Worm (Caenorhabditis elegans) whole organism, young adult: ENCODE results near the gene ZK813.5.

ENCODE experiments used
- B0019.2 ChIP-seq: fragments of 200-800 bp; sonication (Bioruptor generic); conservative IDR thresholded peaks from 2 replicates; pipeline ENCODE4 v1.3.6; 2022; ENCODE audit warnings: missing genetic modification reagents, missing genetic modification characterization, missing compliant biosample characterization
- B0035.1 ChIP-seq: sonication (generic microtip); optimal IDR thresholded peaks from 2 replicates; lab custom pipeline; 2016; ENCODE audit warnings: missing genetic modification characterization, mild to moderate bottlenecking, missing compliant biosample characterization, missing genotype, missing genetic modification reagents
- D2030.7 ChIP-seq: fragments of 200-800 bp; sonication (Bioruptor generic); IDR thresholded peaks from 2 replicates; pipeline ENCODE4 v1.3.6; 2022; ENCODE audit warnings: missing genetic modification reagents, missing genetic modification characterization, missing compliant biosample characterization
- F33H1.4 ChIP-seq: fragments of 200-800 bp; sonication (Bioruptor generic); IDR thresholded peaks from 2 replicates; pipeline ENCODE4 v1.3.6; 2022; ENCODE audit warnings: missing genetic modification reagents, missing genetic modification characterization, missing compliant biosample characterization
- F37B4.10 ChIP-seq: fragments of 200-800 bp; sonication (Bioruptor generic); IDR thresholded peaks from 2 replicates; pipeline ENCODE4 v1.3.6; 2022; ENCODE audit warnings: missing genetic modification characterization, missing compliant biosample characterization
- F52B5.7 ChIP-seq: sonication (generic microtip); optimal IDR thresholded peaks from 2 replicates; lab custom pipeline; 2016; ENCODE audit warnings: mild to moderate bottlenecking, missing genetic modification characterization, missing compliant biosample characterization
- F57A8.1 ChIP-seq: fragments of 200-800 bp; sonication (Bioruptor generic); optimal IDR thresholded peaks from 2 replicates; lab custom pipeline; 2018; ENCODE audit warnings: mild to moderate bottlenecking, missing genetic modification characterization, moderate library complexity, missing compliant biosample characterization
- K12H6.12 ChIP-seq: fragments of 200-800 bp; sonication (Bioruptor generic); optimal IDR thresholded peaks from 2 replicates; lab custom pipeline; 2018; ENCODE audit warnings: mild to moderate bottlenecking, missing genetic modification characterization, missing compliant biosample characterization
- Y67H2A.10 ChIP-seq: fragments of 200-800 bp; sonication (Bioruptor generic); conservative IDR thresholded peaks from 2 replicates; pipeline ENCODE4 v1.3.6; 2022; ENCODE audit warnings: missing genetic modification reagents, missing genetic modification characterization, missing compliant biosample characterization
- ZK185.1 ChIP-seq: sonication (generic microtip); optimal IDR thresholded peaks from 2 replicates; lab custom pipeline; 2016; ENCODE audit warnings: mild to moderate bottlenecking, missing genetic modification characterization, missing compliant biosample characterization; ENCODE audit not compliant: poor library complexity, severe bottlenecking
- akir-1 ChIP-seq: fragments of 200-800 bp; sonication (Bioruptor generic); optimal IDR thresholded peaks from 2 replicates; lab custom pipeline; 2018; ENCODE audit warnings: mild to moderate bottlenecking, missing genetic modification characterization, moderate library complexity, missing compliant biosample characterization
- ama-1 ChIP-seq, 3 experiments: fragments of 150-350 bp in 1 of 3; sonication (generic microtip) in 2 of 3; optimal IDR thresholded peaks; 2 replicates each; lab custom pipeline; 2014 to 2018; ENCODE audit warnings: missing biosample characterization in 2 of 3, missing genetic modification characterization in 2 of 3, missing genetic modification reagents in 2 of 3
- aptf-2 ChIP-seq: fragments of 200-800 bp; sonication (Bioruptor generic); conservative IDR thresholded peaks from 2 replicates; pipeline ENCODE4 v1.3.6; 2022; ENCODE audit warnings: missing genetic modification reagents, missing genetic modification characterization, missing compliant biosample characterization
- bed-2 ChIP-seq: fragments of 200-800 bp; sonication (Bioruptor generic); IDR thresholded peaks from 2 replicates; pipeline ENCODE4 v1.3.6; 2022; ENCODE audit warnings: missing genetic modification reagents, missing genetic modification characterization, missing compliant biosample characterization
- ceh-27 ChIP-seq: fragments of 200-800 bp; sonication (Bioruptor generic); optimal IDR thresholded peaks from 2 replicates; lab custom pipeline; 2018; ENCODE audit warnings: mild to moderate bottlenecking, missing genetic modification characterization, moderate library complexity, missing compliant biosample characterization
- dox-1 ChIP-seq: fragments of 200-800 bp; sonication (Bioruptor generic); IDR thresholded peaks from 2 replicates; pipeline ENCODE4 v1.3.6; 2022; ENCODE audit warnings: missing genetic modification reagents, missing genetic modification characterization, missing compliant biosample characterization
- egl-44 ChIP-seq: fragments of 200-800 bp; sonication (Bioruptor generic); IDR thresholded peaks from 2 replicates; pipeline ENCODE4 v1.3.6; 2022; ENCODE audit warnings: missing genetic modification reagents, missing genetic modification characterization, missing compliant biosample characterization
- egrh-3 ChIP-seq: fragments of 200-800 bp; sonication (Bioruptor generic); IDR thresholded peaks from 2 replicates; pipeline ENCODE4 v1.3.6; 2022; ENCODE audit warnings: missing genetic modification reagents, missing genetic modification characterization, missing compliant biosample characterization
- hlh-26 ChIP-seq: fragments of 200-800 bp; sonication (Bioruptor generic); conservative IDR thresholded peaks from 2 replicates; pipeline ENCODE4 v1.3.6; 2022; ENCODE audit warnings: missing genetic modification reagents, missing genetic modification characterization, missing compliant biosample characterization
- hsf-1 ChIP-seq: fragments of 200-800 bp; sonication (Bioruptor generic); IDR thresholded peaks from 2 replicates; pipeline ENCODE4 v1.3.6; 2022; ENCODE audit warnings: missing genetic modification reagents, missing genetic modification characterization, missing compliant biosample characterization
- lag-1 ChIP-seq: fragments of 200-800 bp; sonication (Bioruptor generic); IDR thresholded peaks from 2 replicates; pipeline ENCODE4 v1.3.6; 2022; ENCODE audit warnings: missing genetic modification reagents, missing genetic modification characterization, missing compliant biosample characterization
- lin-54 ChIP-seq: fragments of 200-800 bp; sonication (Bioruptor generic); optimal IDR thresholded peaks from 2 replicates; lab custom pipeline; 2018; ENCODE audit warnings: mild to moderate bottlenecking, missing genetic modification characterization, missing compliant biosample characterization
- lsl-1 ChIP-seq: fragments of 200-800 bp; sonication (Bioruptor generic); optimal IDR thresholded peaks from 2 replicates; lab custom pipeline; 2018; ENCODE audit warnings: mild to moderate bottlenecking, missing genetic modification characterization, moderate library complexity, missing compliant biosample characterization
- rec-8 ChIP-seq, 2 experiments: sonication (generic microtip); optimal IDR thresholded peaks; 2 replicates each; lab custom pipeline; 2016; ENCODE audit warnings: mild to moderate bottlenecking in 2 of 2, missing genetic modification characterization in 2 of 2, missing genetic modification reagents in 2 of 2, missing genotype in 2 of 2, missing biosample characterization in 1 of 2, missing compliant biosample characterization in 1 of 2, moderate library complexity in 1 of 2
- sdz-38 ChIP-seq: sonication (generic microtip); optimal IDR thresholded peaks from 2 replicates; lab custom pipeline; 2016; ENCODE audit warnings: missing genotype, missing genetic modification characterization, missing compliant biosample characterization
- sea-2 ChIP-seq: fragments of 200-800 bp; sonication (Bioruptor generic); IDR thresholded peaks from 2 replicates; pipeline ENCODE4 v1.3.6; 2022; ENCODE audit warnings: missing genetic modification characterization, missing compliant biosample characterization
- snpc-1.3 ChIP-seq: sonication (generic microtip); optimal IDR thresholded peaks from 2 replicates; lab custom pipeline; 2017; ENCODE audit warnings: missing genetic modification characterization, mild to moderate bottlenecking, missing compliant biosample characterization, antibody characterized with exemption, moderate library complexity, missing genotype, missing genetic modification reagents; ENCODE audit not compliant: insufficient read depth
- snpc-4 ChIP-seq, 5 experiments: fragments of 150-350 bp in 1 of 5; sonication (generic microtip) in 4 of 5; optimal IDR thresholded peaks; 2 replicates each; lab custom pipeline; 2014 to 2018; ENCODE audit warnings: missing genetic modification characterization in 5 of 5, missing biosample characterization in 3 of 5, antibody characterized with exemption in 2 of 5, mild to moderate bottlenecking in 2 of 5, missing compliant biosample characterization in 2 of 5, missing genotype in 2 of 5, moderate library complexity in 2 of 5, missing genetic modification reagents in 1 of 5
- somi-1 ChIP-seq: fragments of 200-800 bp; sonication (Bioruptor generic); optimal IDR thresholded peaks from 2 replicates; lab custom pipeline; 2018; ENCODE audit warnings: mild to moderate bottlenecking, missing genetic modification characterization, missing compliant biosample characterization
- sptf-2 ChIP-seq: fragments of 200-800 bp; sonication (Bioruptor generic); optimal IDR thresholded peaks from 2 replicates; lab custom pipeline; 2018; ENCODE audit warnings: mild to moderate bottlenecking, missing genetic modification characterization, missing compliant biosample characterization
- tbp1 ChIP-seq: fragments of 200-800 bp; sonication (Bioruptor generic); optimal IDR thresholded peaks from 2 replicates; lab custom pipeline; 2018; ENCODE audit warnings: mild to moderate bottlenecking, missing genetic modification characterization, missing compliant biosample characterization
- tbx-9 ChIP-seq: sonication (generic microtip); optimal IDR thresholded peaks from 2 replicates; lab custom pipeline; 2016; ENCODE audit warnings: borderline replicate concordance, missing genetic modification characterization, inconsistent platforms, missing compliant biosample characterization
- zfh-2 ChIP-seq: fragments of 200-800 bp; sonication (Bioruptor generic); conservative IDR thresholded peaks from 2 replicates; pipeline ENCODE4 v1.3.6; 2022; ENCODE audit warnings: missing genetic modification reagents, missing genetic modification characterization, missing compliant biosample characterization
- ztf-18 ChIP-seq: sonication (generic microtip); optimal IDR thresholded peaks from 2 replicates; lab custom pipeline; 2016; ENCODE audit warnings: missing genotype, mild to moderate bottlenecking, missing genetic modification characterization, missing compliant biosample characterization

ZK813.5 gene

DNA sequence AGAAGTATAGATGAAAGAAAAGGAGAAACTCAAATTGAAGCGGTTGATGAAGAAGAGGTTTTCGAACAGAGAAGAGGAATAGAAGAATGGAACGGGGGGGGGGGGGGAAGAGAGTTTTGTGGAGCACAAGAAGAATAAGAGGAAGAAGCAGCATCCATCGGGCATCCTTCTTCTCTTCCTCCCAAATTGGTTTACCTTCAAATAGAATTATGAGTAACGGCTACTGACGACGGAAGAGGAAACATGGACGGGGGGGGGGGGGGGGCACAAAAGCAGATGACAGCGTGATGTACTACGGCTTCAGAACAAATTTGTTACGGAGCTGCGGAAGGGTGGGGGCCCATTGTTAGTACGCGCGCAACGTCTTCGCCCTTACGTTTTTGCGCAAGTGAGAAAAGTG is 18.3 kb upstream of the ZK813.5 start:
- TF ChIP-seq F37B4.10 (no peak), B0019.2 (GFP tag; lab: Robert Waterston, UW) (no peak), tbp1 (no peak), sea-2 (GFP tag; lab: Robert Waterston, UW) (no peak), D2030.7 (GFP tag; lab: Robert Waterston, UW) (no peak), sptf-2 (GFP tag; lab: Kevin White, UChicago) (no peak), lag-1 (no peak), ama-1 (optimal IDR thresholded peaks at IDR 0.05; lab: Kevin White, UChicago) (no peak), ama-1 (GFP tag; optimal IDR thresholded peaks at IDR 0.05; lab: Kevin White, UChicago) (no peak), somi-1 (peak; percentile 8), sdz-38 (tag; lab: Kevin White, UChicago) (no peak), akir-1 (GFP tag; lab: Kevin White, UChicago) (no peak), dox-1 (GFP tag; lab: Robert Waterston, UW) (no peak), zfh-2 (GFP tag; lab: Robert Waterston, UW) (peak; percentile 77), rec-8 (tag; optimal IDR thresholded peaks at IDR 0.05; lab: Kevin White, UChicago) (no peak)

DNA sequence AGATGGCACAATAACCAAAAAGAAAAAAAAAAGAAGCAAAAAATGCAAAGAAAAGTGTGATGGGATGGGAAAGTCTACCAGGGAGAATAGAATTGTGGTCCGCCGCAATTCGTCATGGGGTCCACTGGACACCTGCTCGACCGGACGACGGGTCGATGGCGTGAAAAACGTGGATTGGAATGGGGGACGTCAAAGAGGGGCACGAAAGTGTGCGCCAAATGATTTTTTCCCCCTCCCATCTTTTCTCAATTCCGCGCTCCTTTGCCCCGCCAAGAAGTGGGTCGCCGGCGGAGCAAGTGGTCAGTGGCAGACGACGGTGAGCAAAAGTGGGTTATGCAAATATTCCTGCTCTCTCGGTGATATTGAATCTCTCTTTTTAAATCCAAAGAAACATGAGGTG is 16.9 kb upstream of the ZK813.5 start:
- TF ChIP-seq egrh-3 (GFP tag; lab: Robert Waterston, UW) (peak; percentile 19; the same call in 1 of the 2 replicates), F57A8.1 (GFP tag; lab: Kevin White, UChicago) (no peak), rec-8 (tag; optimal IDR thresholded peaks at IDR 0.05; lab: Kevin White, UChicago) (no peak), egl-44 (GFP tag; lab: Robert Waterston, UW) (0 out of 2 replicates have a peak, but pooled peaks have one; percentile 26), zfh-2 (GFP tag; lab: Robert Waterston, UW) (peak; percentile 79)

DNA sequence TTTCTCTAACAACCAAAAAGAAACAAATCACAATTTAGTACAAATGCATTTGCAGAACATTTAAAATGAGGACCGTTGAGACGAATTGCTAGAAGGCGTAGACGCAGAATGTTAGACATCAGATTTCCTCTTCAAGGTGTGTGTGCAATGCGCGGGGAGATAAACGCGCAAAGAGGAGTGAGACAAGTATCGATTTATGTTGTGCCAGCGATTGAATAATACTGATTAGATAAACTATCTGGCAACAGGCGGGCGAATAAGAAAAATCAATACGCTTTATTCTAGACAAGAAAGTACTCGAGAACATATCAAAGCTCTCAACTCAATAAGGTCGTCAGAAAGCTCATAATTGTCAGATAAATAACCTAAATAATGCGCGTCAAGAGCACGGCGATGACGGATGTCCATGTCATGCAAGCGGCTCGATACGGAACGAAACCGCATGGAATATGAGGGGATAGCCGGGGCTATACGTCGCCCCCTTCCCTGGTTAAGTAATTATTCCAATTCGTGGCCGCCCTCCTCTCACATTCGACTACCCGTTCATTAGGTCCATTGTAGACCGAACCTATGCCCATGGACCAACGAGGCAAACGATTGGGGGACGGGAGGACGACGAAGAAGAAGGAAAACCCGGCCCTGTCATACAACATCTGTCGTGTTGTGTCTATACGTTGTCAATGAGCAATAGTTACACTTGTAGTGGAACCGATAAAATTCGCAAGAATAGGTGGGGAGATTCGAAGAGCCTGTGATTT is 16.2 kb upstream of the ZK813.5 start:
- TF ChIP-seq snpc-1.3 (tag; lab: Kevin White, UChicago) (no peak), ZK185.1 (tag; lab: Kevin White, UChicago) (no peak), F33H1.4 (GFP tag; lab: Robert Waterston, UW) (no peak), ztf-18 (tag; lab: Kevin White, UChicago) (no peak), tbx-9 (tag; lab: Kevin White, UChicago) (no peak), lin-54 (GFP tag; lab: Kevin White, UChicago) (no peak), hsf-1 (GFP tag; lab: Robert Waterston, UW) (no peak), egl-44 (GFP tag; lab: Robert Waterston, UW) (no peak), lsl-1 (GFP tag; lab: Kevin White, UChicago) (no peak), Y67H2A.10 (GFP tag; lab: Robert Waterston, UW) (no peak), hlh-26 (GFP tag; lab: Robert Waterston, UW) (no peak), snpc-4 (GFP tag; optimal IDR thresholded peaks at IDR 0.05; lab: Kevin White, UChicago) (no peak), snpc-4 (tag; optimal IDR thresholded peaks at IDR 0.05; lab: Kevin White, UChicago) (no peak), aptf-2 (GFP tag; lab: Robert Waterston, UW) (no peak), K12H6.12 (no peak), bed-2 (GFP tag; lab: Robert Waterston, UW) (no peak), F52B5.7 (tag; lab: Kevin White, UChicago) (no peak), sdz-38 (tag; lab: Kevin White, UChicago) (no peak), B0035.1 (tag; lab: Kevin White, UChicago) (no peak), ceh-27 (no peak)
